Fruit fly (Drosophila melanogaster): ENCODE data around the gene nAChRalpha6.

DNA sequence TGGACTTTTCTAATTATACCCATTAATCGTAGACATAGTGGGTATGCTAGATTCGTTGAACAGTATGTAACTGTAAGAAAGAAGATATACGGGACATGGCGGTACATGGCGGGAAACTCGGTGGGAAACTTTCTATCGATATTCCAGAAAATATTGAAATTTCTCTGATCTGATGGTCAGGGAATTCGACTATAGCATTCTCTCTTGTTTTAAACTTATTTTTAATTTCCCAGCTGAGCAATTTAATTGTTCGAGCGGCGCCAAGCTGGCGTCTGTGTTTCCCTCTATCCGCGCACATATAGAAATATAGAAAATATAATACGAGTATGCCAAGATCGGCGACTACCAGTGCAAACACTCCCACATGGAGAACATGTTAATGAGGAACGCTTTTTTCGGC lies 106.9 kb downstream of the nAChRalpha6 start:
- no peak for TF ChIP-seq Hr83 (GFP tag; optimal IDR thresholded peaks at IDR 0.05; ENCODE audit: poor library complexity, severe bottlenecking)
- TF ChIP-seq N (GFP tag; optimal IDR thresholded peaks at IDR 0.05), result no peak
- no peak for TF ChIP-seq HLH106 (tag; optimal IDR thresholded peaks at IDR 0.05)
- no peak for TF ChIP-seq Hnf4 (GFP tag; optimal IDR thresholded peaks at IDR 0.05)
- TF ChIP-seq fru (GFP tag; optimal IDR thresholded peaks at IDR 0.05), result no peak
- TF ChIP-seq sage (GFP tag; optimal IDR thresholded peaks at IDR 0.05), result no peak
- no peak for TF ChIP-seq Abd-B (GFP tag; optimal IDR thresholded peaks at IDR 0.05)
- no peak for TF ChIP-seq usp (GFP tag; optimal IDR thresholded peaks at IDR 0.05)
- TF ChIP-seq Hr78 (GFP tag; optimal IDR thresholded peaks at IDR 0.05), result no peak

Measured in whole organism, wandering third instar larva.